Fruit fly (Drosophila melanogaster) whole organism, prepupa: ENCODE results near the gene CG6126.
A peak's percentile ranks its signal among the peaks of the same experiment; 100 is the strongest.

Source experiments
- Blimp-1 ChIP-seq: fragments of 200-800 bp; sonication (Bioruptor generic); optimal IDR thresholded peaks from 3 replicates; lab custom pipeline; 2017; ENCODE audit warnings: missing biosample characterization, missing genetic modification characterization, mild to moderate bottlenecking, moderate library complexity, missing genetic modification reagents
- CG11762 ChIP-seq: fragments of 200-800 bp; sonication (Bioruptor generic); optimal IDR thresholded peaks from 3 replicates; lab custom pipeline; 2016; ENCODE audit warnings: missing biosample characterization, missing genetic modification characterization; ENCODE audit not compliant: insufficient read depth
- CG11902 ChIP-seq: fragments of 200-800 bp; sonication (Bioruptor generic); optimal IDR thresholded peaks from 3 replicates; lab custom pipeline; 2016; ENCODE audit warnings: missing biosample characterization, missing genetic modification characterization
- CG15336 ChIP-seq: fragments of 200-800 bp; sonication (Bioruptor generic); IDR thresholded peaks from 2 replicates; pipeline ENCODE4 v1.3.6; 2022; ENCODE audit warnings: missing biosample characterization, missing genetic modification characterization
- CG1621 ChIP-seq: fragments of 200-800 bp; sonication (Bioruptor generic); optimal IDR thresholded peaks from 3 replicates; lab custom pipeline; 2018; ENCODE audit warnings: missing biosample characterization, mild to moderate bottlenecking, missing genetic modification characterization
- CG16779 ChIP-seq: fragments of 200-800 bp; sonication (Bioruptor generic); optimal IDR thresholded peaks from 3 replicates; lab custom pipeline; 2017; ENCODE audit warnings: missing biosample characterization, mild to moderate bottlenecking, missing genetic modification characterization
- CG32006 ChIP-seq: fragments of 200-800 bp; sonication (Bioruptor generic); optimal IDR thresholded peaks from 3 replicates; lab custom pipeline; 2017; ENCODE audit warnings: missing biosample characterization, mild to moderate bottlenecking, missing genetic modification characterization
- CG34406 ChIP-seq: fragments of 200-800 bp; sonication (Bioruptor generic); optimal IDR thresholded peaks from 3 replicates; lab custom pipeline; 2016; ENCODE audit warnings: missing biosample characterization, missing genetic modification characterization
- CG3919 ChIP-seq: fragments of 200-800 bp; sonication (Bioruptor generic); optimal IDR thresholded peaks from 3 replicates; lab custom pipeline; 2016; ENCODE audit warnings: missing biosample characterization, missing genetic modification characterization
- CG4318 ChIP-seq: fragments of 200-800 bp; sonication (Bioruptor generic); optimal IDR thresholded peaks from 3 replicates; lab custom pipeline; 2017; ENCODE audit warnings: missing biosample characterization, mild to moderate bottlenecking, missing genetic modification characterization
- CG6163 ChIP-seq: fragments of 200-800 bp; sonication (Bioruptor generic); IDR thresholded peaks from 3 replicates; pipeline ENCODE4 v1.3.6; 2022; ENCODE audit warnings: missing biosample characterization, missing genetic modification characterization
- CG6276 ChIP-seq: fragments of 200-800 bp; sonication (Bioruptor generic); optimal IDR thresholded peaks from 2 replicates; lab custom pipeline; 2017; ENCODE audit warnings: missing biosample characterization, mild to moderate bottlenecking, missing genetic modification characterization
- CG6792 ChIP-seq: fragments of 200-800 bp; sonication (Bioruptor generic); optimal IDR thresholded peaks from 3 replicates; lab custom pipeline; 2016; ENCODE audit warnings: missing biosample characterization, missing genetic modification characterization
- CG6854 ChIP-seq: fragments of 200-800 bp; sonication (Bioruptor generic); optimal IDR thresholded peaks from 2 replicates; lab custom pipeline; 2017; ENCODE audit warnings: missing biosample characterization, mild to moderate bottlenecking, missing genetic modification characterization
- CG7368 ChIP-seq: fragments of 200-800 bp; sonication (Bioruptor generic); optimal IDR thresholded peaks from 3 replicates; lab custom pipeline; 2016; ENCODE audit warnings: missing biosample characterization, missing genetic modification characterization
- CG8119 ChIP-seq: fragments of 200-800 bp; sonication (Bioruptor generic); IDR thresholded peaks from 3 replicates; pipeline ENCODE4 v1.3.6; 2022; ENCODE audit warnings: missing biosample characterization, missing genetic modification characterization
- CG8319 ChIP-seq: fragments of 200-800 bp; sonication (Bioruptor generic); optimal IDR thresholded peaks from 3 replicates; lab custom pipeline; 2016; ENCODE audit warnings: missing biosample characterization, missing genetic modification characterization
- CG8632 ChIP-seq: fragments of 200-800 bp; sonication (Bioruptor generic); optimal IDR thresholded peaks from 3 replicates; lab custom pipeline; 2016; ENCODE audit warnings: missing biosample characterization, missing genetic modification characterization
- CG9139 ChIP-seq: fragments of 200-800 bp; sonication (Bioruptor generic); optimal IDR thresholded peaks from 3 replicates; lab custom pipeline; 2017; ENCODE audit warnings: missing biosample characterization, mild to moderate bottlenecking, missing genetic modification characterization
- Eip75B ChIP-seq: fragments of 200-800 bp; sonication (Bioruptor generic); optimal IDR thresholded peaks from 3 replicates; lab custom pipeline; 2016; ENCODE audit warnings: missing biosample characterization, missing genetic modification characterization
- Eip78C ChIP-seq: fragments of 200-800 bp; sonication (Bioruptor generic); peaks from one replicate; lab custom pipeline; 2016; ENCODE audit warnings: missing biosample characterization, missing genetic modification characterization
- Ets21C ChIP-seq: fragments of 200-800 bp; sonication (Bioruptor generic); optimal IDR thresholded peaks from 3 replicates; lab custom pipeline; 2016; ENCODE audit warnings: missing biosample characterization, missing genetic modification characterization
- Ets96B ChIP-seq: fragments of 200-800 bp; optimal IDR thresholded peaks from 2 replicates; lab custom pipeline; 2019; ENCODE audit warnings: missing biosample characterization, mild to moderate bottlenecking, missing genetic modification characterization, moderate library complexity
- Gug ChIP-seq: fragments of 200-800 bp; sonication (Bioruptor generic); IDR thresholded peaks from 2 replicates; pipeline ENCODE4 v1.3.6; 2022; ENCODE audit warnings: missing biosample characterization, missing genetic modification characterization
- Hr38 ChIP-seq: sonication (Bioruptor generic); optimal IDR thresholded peaks from 2 replicates; lab custom pipeline; 2016; ENCODE audit warnings: missing biosample characterization, missing genetic modification characterization
- Hr39 ChIP-seq: fragments of 200-800 bp; sonication (Bioruptor generic); optimal IDR thresholded peaks from 2 replicates; lab custom pipeline; 2016; ENCODE audit warnings: missing biosample characterization, missing genetic modification characterization
- Hr4 ChIP-seq: fragments of 200-800 bp; sonication (Bioruptor generic); optimal IDR thresholded peaks from 3 replicates; lab custom pipeline; 2016; ENCODE audit warnings: missing biosample characterization, missing genetic modification characterization
- Lpt ChIP-seq: fragments of 200-800 bp; sonication (Bioruptor generic); optimal IDR thresholded peaks from 3 replicates; lab custom pipeline; 2016; ENCODE audit warnings: missing biosample characterization, missing genetic modification characterization
- Met ChIP-seq: fragments of 200-800 bp; sonication (Bioruptor generic); optimal IDR thresholded peaks from 3 replicates; lab custom pipeline; 2016; ENCODE audit warnings: missing biosample characterization, missing genetic modification characterization
- OdsH ChIP-seq: fragments of 200-800 bp; sonication (Bioruptor generic); optimal IDR thresholded peaks from 3 replicates; lab custom pipeline; 2016; ENCODE audit warnings: missing biosample characterization, missing genetic modification characterization
- Smox ChIP-seq: fragments of 200-800 bp; sonication (Bioruptor generic); optimal IDR thresholded peaks from 3 replicates; lab custom pipeline; 2016; ENCODE audit warnings: missing biosample characterization, missing genetic modification characterization
- Sox102F ChIP-seq: fragments of 200-800 bp; sonication (Bioruptor generic); optimal IDR thresholded peaks from 2 replicates; lab custom pipeline; 2016; ENCODE audit warnings: missing biosample characterization, mild to moderate bottlenecking, missing genetic modification characterization
- Sox15 ChIP-seq: fragments of 200-800 bp; sonication (Bioruptor generic); optimal IDR thresholded peaks from 3 replicates; lab custom pipeline; 2016; ENCODE audit warnings: missing biosample characterization, missing genetic modification characterization
- achi ChIP-seq: fragments of 200-800 bp; sonication (Bioruptor generic); optimal IDR thresholded peaks from 3 replicates; lab custom pipeline; 2016; ENCODE audit warnings: missing biosample characterization, missing genetic modification characterization
- acj6 ChIP-seq: fragments of 200-800 bp; sonication (Bioruptor generic); optimal IDR thresholded peaks from 3 replicates; lab custom pipeline; 2016; ENCODE audit warnings: missing biosample characterization, missing genetic modification characterization
- cyc ChIP-seq: fragments of 200-800 bp; sonication (Bioruptor generic); optimal IDR thresholded peaks from 3 replicates; lab custom pipeline; 2016; ENCODE audit warnings: missing biosample characterization, missing genetic modification characterization
- dac ChIP-seq: fragments of 200-800 bp; sonication (Bioruptor generic); optimal IDR thresholded peaks from 2 replicates; lab custom pipeline; 2017; ENCODE audit warnings: missing biosample characterization, mild to moderate bottlenecking, missing genetic modification characterization
- dsx ChIP-seq: fragments of 200-800 bp; optimal IDR thresholded peaks from 3 replicates; lab custom pipeline; 2019; ENCODE audit warnings: missing biosample characterization, mild to moderate bottlenecking, missing genetic modification characterization, moderate library complexity; ENCODE audit not compliant: poor library complexity, severe bottlenecking
- eg ChIP-seq: fragments of 200-800 bp; sonication (Bioruptor generic); IDR thresholded peaks from 3 replicates; pipeline ENCODE4 v1.3.6; 2022; ENCODE audit warnings: missing biosample characterization, missing genetic modification characterization
- fd59A ChIP-seq: fragments of 200-800 bp; sonication (Bioruptor generic); optimal IDR thresholded peaks from 2 replicates; lab custom pipeline; 2017; ENCODE audit warnings: missing biosample characterization, mild to moderate bottlenecking, missing genetic modification characterization, missing genetic modification reagents
- fd85E ChIP-seq: fragments of 200-800 bp; sonication (Bioruptor generic); optimal IDR thresholded peaks from 3 replicates; lab custom pipeline; 2016; ENCODE audit warnings: missing biosample characterization, missing genetic modification characterization
- lz ChIP-seq: fragments of 200-800 bp; sonication (Bioruptor generic); optimal IDR thresholded peaks from 3 replicates; lab custom pipeline; 2016; ENCODE audit warnings: missing biosample characterization, missing genetic modification characterization
- net ChIP-seq: fragments of 200-800 bp; sonication (Bioruptor generic); optimal IDR thresholded peaks from 3 replicates; lab custom pipeline; 2016; ENCODE audit warnings: missing biosample characterization, missing genetic modification characterization
- pdm3 ChIP-seq: fragments of 200-800 bp; sonication (Bioruptor generic); optimal IDR thresholded peaks from 3 replicates; lab custom pipeline; 2016; ENCODE audit warnings: missing biosample characterization, missing genetic modification characterization
- spab ChIP-seq: fragments of 200-800 bp; sonication (Bioruptor generic); optimal IDR thresholded peaks from 2 replicates; lab custom pipeline; 2017; ENCODE audit warnings: missing biosample characterization, mild to moderate bottlenecking, missing genetic modification characterization, missing genetic modification reagents
- ss ChIP-seq, 2 experiments: fragments of 200-800 bp; sonication (Bioruptor generic); optimal IDR thresholded peaks; 2 replicates in 1 of 2; 3 replicates in 1 of 2; lab custom pipeline; 2017 to 2018; ENCODE audit warnings: mild to moderate bottlenecking in 2 of 2, missing biosample characterization in 2 of 2, missing genetic modification characterization in 2 of 2, moderate library complexity in 1 of 2
- svp ChIP-seq: fragments of 200-800 bp; sonication (Bioruptor generic); peaks from one replicate; lab custom pipeline; 2016; ENCODE audit warnings: missing biosample characterization, missing genetic modification characterization
- topi ChIP-seq: fragments of 200-800 bp; sonication (Bioruptor generic); optimal IDR thresholded peaks from 3 replicates; lab custom pipeline; 2016; ENCODE audit warnings: missing biosample characterization, missing genetic modification characterization
- vri ChIP-seq: fragments of 200-800 bp; sonication (Bioruptor generic); optimal IDR thresholded peaks from 3 replicates; lab custom pipeline; 2016; ENCODE audit warnings: missing biosample characterization, mild to moderate bottlenecking, missing genetic modification characterization

Gene CG6126

DNA sequence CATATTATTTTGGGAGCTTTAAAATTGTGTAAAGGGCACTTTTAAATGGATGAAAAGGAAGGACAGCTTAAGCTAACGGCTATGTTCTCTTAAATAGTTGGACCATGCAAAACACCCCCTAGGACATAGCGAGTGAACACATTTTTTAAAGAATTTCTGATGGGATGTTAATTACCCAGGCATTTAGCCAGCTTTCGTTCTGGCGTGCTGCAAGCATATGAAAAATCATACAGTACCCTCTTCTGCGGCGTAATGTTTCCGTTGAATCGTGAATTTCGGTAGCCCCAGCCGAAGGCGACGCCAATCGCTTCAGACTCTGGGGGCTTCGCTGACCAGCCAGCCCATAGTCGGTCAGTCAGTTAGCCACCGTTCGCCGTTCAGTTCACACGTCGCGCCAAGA, 48.2 kb downstream of the CG6126 start, which contains the start of gene CG6006:
CG6006 (plus strand) TSS at position 301 of the 400 bp plus-strand sequence.
- TF ChIP-seq svp (peak; percentile 52), OdsH (GFP tag; lab: Kevin White, UChicago) (no peak), eg (0 out of 3 replicates have a peak, but pooled peaks have one; percentile 14), Lpt (GFP tag; lab: Kevin White, UChicago) (no peak), CG4318 (GFP tag; lab: Kevin White, UChicago) (no peak), Sox102F (no peak), CG6163 (GFP tag; lab: Robert Waterston, UW) (no peak), CG8319 (GFP tag; lab: Kevin White, UChicago) (no peak), CG9139 (GFP tag; lab: Kevin White, UChicago) (no peak), CG11902 (GFP tag; lab: Kevin White, UChicago) (no peak), CG32006 (GFP tag; lab: Kevin White, UChicago) (peak; percentile 18), CG15336 (GFP tag; lab: Robert Waterston, UW) (no peak), Hr4 (GFP tag; lab: Kevin White, UChicago) (no peak), dsx (GFP tag; lab: Kevin White, UChicago) (no peak), Hr38 (no peak), Eip78C (GFP tag; lab: Kevin White, UChicago) (no peak)
- TF ChIP-seq, all 60 proteins: peak for 3

DNA sequence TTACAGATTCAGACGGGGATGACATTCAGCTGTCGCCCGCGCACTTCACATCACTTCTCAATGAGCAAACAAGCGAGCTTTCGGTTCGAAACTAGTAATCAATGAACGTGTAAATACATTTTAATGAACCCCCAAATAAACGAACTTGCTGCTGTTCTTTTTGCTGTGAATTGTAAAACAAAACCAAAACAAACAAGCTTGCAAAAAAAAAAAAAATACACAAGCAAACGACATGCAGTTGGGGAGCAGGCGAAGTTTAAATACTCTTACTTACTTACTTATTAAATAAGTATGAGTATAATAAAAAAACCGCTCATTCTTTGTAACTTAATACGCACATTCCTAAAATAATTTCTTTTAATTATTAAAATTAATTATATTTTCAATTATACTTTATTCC, 48.6 kb downstream of the CG6126 start:
- TF ChIP-seq net (peak; percentile 62), Eip75B (GFP tag; lab: Kevin White, UChicago) (no peak), CG11762 (GFP tag; lab: Kevin White, UChicago) (peak; percentile 10), CG7368 (GFP tag; lab: Kevin White, UChicago) (no peak), Hr4 (GFP tag; lab: Kevin White, UChicago) (no peak), acj6 (GFP tag; lab: Kevin White, UChicago) (peak; percentile 37), CG8632 (GFP tag; lab: Kevin White, UChicago) (peak; percentile 64), CG8119 (peak; percentile 50; the same call in 2 of the 3 replicates), CG11902 (GFP tag; lab: Kevin White, UChicago) (no peak), Smox (GFP tag; lab: Kevin White, UChicago) (no peak), Ets21C (GFP tag; lab: Kevin White, UChicago) (no peak), CG6163 (GFP tag; lab: Robert Waterston, UW) (peak; percentile 81), Blimp-1 (GFP tag; lab: Kevin White, UChicago) (no peak), Hr39 (GFP tag; lab: Kevin White, UChicago) (no peak), spab (GFP tag; lab: Kevin White, UChicago) (no peak), CG6276 (GFP tag; lab: Kevin White, UChicago) (peak; percentile 49), pdm3 (GFP tag; lab: Kevin White, UChicago) (peak; percentile 4), cyc (no peak), CG1621 (no peak), CG6854 (peak; percentile 6), Sox102F (peak; percentile 54), fd85E (GFP tag; lab: Kevin White, UChicago) (no peak), topi (peak; percentile 38), OdsH (GFP tag; lab: Kevin White, UChicago) (peak; percentile 41), CG3919 (GFP tag; lab: Kevin White, UChicago) (peak; percentile 39), Met (peak; percentile 23), Hr38 (no peak), CG9139 (GFP tag; lab: Kevin White, UChicago) (no peak), CG16779 (peak; percentile 24), dac (GFP tag; lab: Kevin White, UChicago) (no peak), CG34406 (GFP tag; lab: Kevin White, UChicago) (peak; percentile 59), Gug (GFP tag; lab: Robert Waterston, UW) (no peak), Ets96B (tag; lab: Kevin White, UChicago) (no peak), CG6792 (peak; percentile 23), CG4318 (GFP tag; lab: Kevin White, UChicago) (no peak), dsx (GFP tag; lab: Kevin White, UChicago) (no peak), vri (GFP tag; lab: Kevin White, UChicago) (peak; percentile 77), ss (GFP tag; optimal IDR thresholded peaks at IDR 0.05; lab: Kevin White, UChicago) (peak; percentile 3 to 47), achi (peak; percentile 49), Sox15 (GFP tag; lab: Kevin White, UChicago) (no peak), fd59A (GFP tag; lab: Kevin White, UChicago) (no peak), Lpt (GFP tag; lab: Kevin White, UChicago) (peak; percentile 38), Eip78C (GFP tag; lab: Kevin White, UChicago) (peak; percentile 73), lz (GFP tag; lab: Kevin White, UChicago) (peak; percentile 20)
